Worm (Caenorhabditis elegans) whole organism, L1 larva: ENCODE results near the gene hlh-14.
A peak's percentile ranks its signal among the peaks of the same experiment; 100 is the strongest.

Experiments
- C16A3.4 ChIP-seq: fragments of 150-350 bp; optimal IDR thresholded peaks from 2 replicates; lab custom pipeline; 2014; ENCODE audit warnings: missing biosample characterization, missing genetic modification characterization
- Y116A8C.19 ChIP-seq: sonication (generic microtip); optimal IDR thresholded peaks from 2 replicates; lab custom pipeline; 2016; ENCODE audit warnings: missing compliant biosample characterization, missing genetic modification characterization, borderline replicate concordance
- alr-1 ChIP-seq: fragments of 200-800 bp; sonication (Bioruptor generic); optimal IDR thresholded peaks from 2 replicates; lab custom pipeline; 2018; ENCODE audit warnings: borderline replicate concordance, mild to moderate bottlenecking, missing genetic modification characterization, missing compliant biosample characterization
- aly-2 ChIP-seq: fragments of 150-350 bp; optimal IDR thresholded peaks from 2 replicates; lab custom pipeline; 2014; ENCODE audit warnings: missing biosample characterization, missing genetic modification characterization
- ceh-63 ChIP-seq: fragments of 200-800 bp; sonication (Bioruptor generic); optimal IDR thresholded peaks from 2 replicates; lab custom pipeline; 2018; ENCODE audit warnings: mild to moderate bottlenecking, missing genetic modification characterization, missing compliant biosample characterization
- ceh-88 ChIP-seq: fragments of 200-800 bp; sonication (Bioruptor generic); IDR thresholded peaks from 2 replicates; pipeline ENCODE4 v1.3.6; 2022; ENCODE audit warnings: missing genetic modification characterization, missing compliant biosample characterization
- ces-1 ChIP-seq: fragments of 150-350 bp; optimal IDR thresholded peaks from 2 replicates; lab custom pipeline; 2014; ENCODE audit warnings: missing biosample characterization, missing genetic modification reagents, missing genetic modification characterization
- dpl-1 ChIP-seq, 3 experiments: fragments of 150-350 bp in 2 of 3; sonication (generic microtip) in 1 of 3; optimal IDR thresholded peaks; 2 replicates each; lab custom pipeline; 2014 to 2017; ENCODE audit warnings: missing biosample characterization in 3 of 3, missing genetic modification characterization in 3 of 3, missing genetic modification reagents in 3 of 3
- dsc-1 ChIP-seq: sonication (generic microtip); optimal IDR thresholded peaks from 2 replicates; lab custom pipeline; 2016; ENCODE audit warnings: mild to moderate bottlenecking, missing genetic modification characterization, missing compliant biosample characterization
- efl-1 ChIP-seq, 4 experiments: fragments of 150-350 bp; optimal IDR thresholded peaks in 3 of 4; peaks in 1 of 4; 1 replicate in 1 of 4; 2 replicates in 3 of 4; lab custom pipeline; 2014; ENCODE audit warnings: missing biosample characterization in 2 of 4, missing genetic modification characterization in 2 of 4, missing genetic modification reagents in 2 of 4
- elt-2 ChIP-seq: sonication (generic microtip); optimal IDR thresholded peaks from 2 replicates; lab custom pipeline; 2016; ENCODE audit warnings: missing genetic modification characterization, mild to moderate bottlenecking, inconsistent platforms, missing compliant biosample characterization, missing genetic modification reagents
- ets-5 ChIP-seq: fragments of 200-800 bp; sonication (Bioruptor generic); IDR thresholded peaks from 2 replicates; pipeline ENCODE4 v1.3.6; 2022; ENCODE audit warnings: missing genetic modification characterization, missing compliant biosample characterization
- fkh-8 ChIP-seq: sonication (generic microtip); optimal IDR thresholded peaks from 2 replicates; lab custom pipeline; 2016; ENCODE audit warnings: mild to moderate bottlenecking, missing genetic modification characterization, missing compliant biosample characterization
- fos-1 ChIP-seq: fragments of 150-350 bp; optimal IDR thresholded peaks from 2 replicates; lab custom pipeline; 2014; ENCODE audit warnings: missing biosample characterization, missing genetic modification characterization
- grh-1 ChIP-seq: fragments of 200-800 bp; sonication (Bioruptor generic); IDR thresholded peaks from 2 replicates; pipeline ENCODE4 v1.3.6; 2022; ENCODE audit warnings: missing genetic modification reagents, missing genetic modification characterization, missing compliant biosample characterization
- hlh-4 ChIP-seq: sonication (generic microtip); optimal IDR thresholded peaks from 2 replicates; lab custom pipeline; 2016; ENCODE audit warnings: mild to moderate bottlenecking, missing genetic modification characterization, missing compliant biosample characterization
- irx-1 ChIP-seq: sonication (generic microtip); optimal IDR thresholded peaks from 2 replicates; lab custom pipeline; 2016; ENCODE audit warnings: missing genetic modification characterization, missing compliant biosample characterization
- isw-1 ChIP-seq: fragments of 200-800 bp; sonication (Bioruptor generic); IDR thresholded peaks from 2 replicates; pipeline ENCODE4 v1.3.6; 2022; ENCODE audit warnings: missing genetic modification characterization, missing compliant biosample characterization
- lin-13 ChIP-seq: fragments of 150-350 bp; optimal IDR thresholded peaks from 2 replicates; lab custom pipeline; 2014; ENCODE audit warnings: missing biosample characterization, missing genetic modification reagents, missing genetic modification characterization
- lin-14 ChIP-seq: fragments of 200-800 bp; sonication (Bioruptor generic); optimal IDR thresholded peaks from 2 replicates; lab custom pipeline; 2018; ENCODE audit warnings: mild to moderate bottlenecking, missing genetic modification characterization, moderate library complexity, missing compliant biosample characterization
- lin-35 ChIP-seq, 2 experiments: fragments of 150-350 bp; optimal IDR thresholded peaks; 2 replicates each; lab custom pipeline; 2014; ENCODE audit warnings: missing biosample characterization in 2 of 2, missing genetic modification characterization in 2 of 2, missing genetic modification reagents in 2 of 2
- lsy-2 ChIP-seq, 2 experiments: fragments of 150-350 bp; optimal IDR thresholded peaks; 2 replicates each; lab custom pipeline; 2014; ENCODE audit warnings: missing biosample characterization in 2 of 2, missing genetic modification characterization in 2 of 2
- mdl-1 ChIP-seq, 2 experiments: fragments of 150-350 bp; optimal IDR thresholded peaks; 2 replicates each; lab custom pipeline; 2014 to 2017; ENCODE audit warnings: missing biosample characterization in 2 of 2, missing genetic modification characterization in 2 of 2, inconsistent platforms in 1 of 2
- mef-2 ChIP-seq: fragments of 150-350 bp; optimal IDR thresholded peaks from 2 replicates; lab custom pipeline; 2014; ENCODE audit warnings: missing biosample characterization, missing genetic modification characterization
- mep-1 ChIP-seq: fragments of 150-350 bp; optimal IDR thresholded peaks from 2 replicates; lab custom pipeline; 2014; ENCODE audit warnings: missing biosample characterization, missing genetic modification characterization
- nhr-12 ChIP-seq: sonication (generic microtip); optimal IDR thresholded peaks from 2 replicates; lab custom pipeline; 2017; ENCODE audit warnings: missing biosample characterization, missing genetic modification characterization
- nhr-237 ChIP-seq: fragments of 150-350 bp; optimal IDR thresholded peaks from 2 replicates; lab custom pipeline; 2014; ENCODE audit warnings: missing biosample characterization, missing genetic modification characterization
- nhr-47 ChIP-seq: sonication (generic microtip); optimal IDR thresholded peaks from 2 replicates; lab custom pipeline; 2016; ENCODE audit warnings: mild to moderate bottlenecking, missing genetic modification characterization, moderate library complexity, missing compliant biosample characterization
- nhr-71 ChIP-seq: sonication (generic microtip); optimal IDR thresholded peaks from 2 replicates; lab custom pipeline; 2016; ENCODE audit warnings: mild to moderate bottlenecking, missing genetic modification characterization, moderate library complexity, missing compliant biosample characterization
- nhr-76 ChIP-seq: sonication (generic microtip); optimal IDR thresholded peaks from 2 replicates; lab custom pipeline; 2017; ENCODE audit warnings: missing biosample characterization, missing genetic modification characterization
- nhr-84 ChIP-seq: sonication (generic microtip); optimal IDR thresholded peaks from 2 replicates; lab custom pipeline; 2017; ENCODE audit warnings: missing biosample characterization, missing genetic modification characterization
- nhr-90 ChIP-seq: sonication (generic microtip); optimal IDR thresholded peaks from 2 replicates; lab custom pipeline; 2016; ENCODE audit warnings: mild to moderate bottlenecking, missing genetic modification characterization, missing compliant biosample characterization; ENCODE audit not compliant: poor library complexity
- pag-3 ChIP-seq: sonication (generic microtip); optimal IDR thresholded peaks from 2 replicates; lab custom pipeline; 2017; ENCODE audit warnings: missing genetic modification characterization, mild to moderate bottlenecking, missing compliant biosample characterization, antibody characterized with exemption, borderline replicate concordance; ENCODE audit not compliant: insufficient read depth
- snpc-4 ChIP-seq: fragments of 150-350 bp; optimal IDR thresholded peaks from 2 replicates; lab custom pipeline; 2014; ENCODE audit warnings: missing biosample characterization, missing genetic modification characterization
- sptf-1 ChIP-seq: fragments of 150-350 bp; optimal IDR thresholded peaks from 2 replicates; lab custom pipeline; 2014; ENCODE audit warnings: missing biosample characterization, missing genetic modification characterization
- swsn-7 ChIP-seq: sonication (generic microtip); optimal IDR thresholded peaks from 2 replicates; lab custom pipeline; 2016; ENCODE audit warnings: missing genetic modification characterization, missing compliant biosample characterization
- tbx-2 ChIP-seq: sonication (generic microtip); optimal IDR thresholded peaks from 2 replicates; lab custom pipeline; 2016; ENCODE audit warnings: missing genetic modification characterization, missing compliant biosample characterization
- tlp-1 ChIP-seq: fragments of 150-350 bp; optimal IDR thresholded peaks from 2 replicates; lab custom pipeline; 2014; ENCODE audit warnings: missing biosample characterization, missing genetic modification characterization
- unc-30 ChIP-seq: sonication (generic microtip); optimal IDR thresholded peaks from 2 replicates; lab custom pipeline; 2017; ENCODE audit warnings: missing biosample characterization, missing genetic modification characterization
- vab-15 ChIP-seq: sonication (generic microtip); optimal IDR thresholded peaks from 2 replicates; lab custom pipeline; 2017; ENCODE audit warnings: missing genotype, mild to moderate bottlenecking, missing genetic modification characterization, missing compliant biosample characterization
- zip-4 ChIP-seq: fragments of 200-800 bp; sonication (Bioruptor generic); optimal IDR thresholded peaks from 2 replicates; lab custom pipeline; 2018; ENCODE audit warnings: mild to moderate bottlenecking, missing genetic modification characterization, moderate library complexity, missing compliant biosample characterization

Gene hlh-14

DNA sequence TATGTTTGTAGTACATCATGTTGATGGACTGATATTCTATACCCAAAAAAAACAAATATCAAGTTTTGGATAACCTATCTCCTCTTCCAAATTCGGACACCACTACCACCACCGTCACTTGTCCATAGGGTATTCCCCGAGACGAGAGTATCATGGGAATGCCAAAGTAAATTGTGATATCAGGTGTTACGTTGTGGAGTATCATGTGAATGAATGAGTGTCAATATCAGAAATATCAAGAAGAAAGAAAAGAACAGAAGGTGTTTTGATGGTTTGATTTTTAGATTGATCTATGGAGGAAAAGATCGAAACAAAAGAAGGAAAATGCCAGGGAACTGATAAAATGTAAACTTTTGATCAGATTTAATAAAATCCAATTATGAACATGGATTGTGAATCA is 40.4 kb downstream of the hlh-14 start (continued):
- peak; percentile 81 for TF ChIP-seq pag-3 (tag; lab: Kevin White, UChicago)

DNA sequence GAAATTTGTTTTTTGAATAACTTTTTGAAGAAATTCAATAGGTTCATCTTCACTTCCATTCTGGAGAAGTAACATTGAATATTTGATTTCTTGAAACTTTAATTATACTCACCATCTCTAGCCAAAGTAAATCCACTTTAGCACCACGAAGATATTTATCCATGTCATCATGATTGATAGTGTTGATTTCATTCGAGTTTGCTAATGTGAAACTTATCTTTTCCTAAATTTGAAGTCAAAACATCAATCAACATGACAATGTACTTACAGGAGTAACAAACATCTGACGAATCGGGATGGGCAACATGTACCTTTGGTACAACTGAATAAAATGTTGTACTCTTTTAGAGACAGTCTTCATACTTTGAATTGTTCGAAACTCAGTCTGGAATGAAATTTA is 41.4 kb downstream of the hlh-14 start:
- no peak for TF ChIP-seq grh-1

DNA sequence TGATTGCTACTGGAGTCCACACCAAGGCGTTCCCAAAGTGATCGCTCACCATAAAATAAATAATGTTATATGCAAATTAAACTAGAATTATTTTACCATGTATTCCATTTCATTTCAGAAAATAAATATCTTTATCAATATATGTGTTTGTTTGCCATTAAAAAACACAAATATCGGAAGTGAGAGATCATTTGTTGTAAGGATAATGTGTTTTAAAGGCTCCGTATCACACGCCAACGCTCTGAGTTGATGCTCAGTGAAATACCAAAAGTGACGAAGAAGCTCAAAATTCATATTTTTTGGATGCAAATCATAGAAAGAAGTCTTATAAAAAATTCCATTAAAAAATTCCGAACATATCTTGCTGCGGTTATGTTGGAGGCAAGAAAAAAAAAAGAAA is 42.5 kb downstream of the hlh-14 start:
- TF ChIP-seq Y116A8C.19 (tag; lab: Kevin White, UChicago) (no peak), lin-14 (GFP tag; lab: Kevin White, UChicago) (no peak), dsc-1 (tag; lab: Kevin White, UChicago) (no peak), mdl-1 (tag; optimal IDR thresholded peaks at IDR 0.05; lab: Kevin White, UChicago) (no peak), nhr-237 (tag; lab: Kevin White, UChicago) (no peak), mef-2 (no peak), isw-1 (GFP tag; lab: Robert Waterston, UW) (no peak), C16A3.4 (tag; lab: Kevin White, UChicago) (no peak), hlh-4 (no peak), elt-2 (tag; lab: Kevin White, UChicago) (no peak), nhr-76 (tag; lab: Kevin White, UChicago) (no peak), ets-5 (GFP tag; lab: Robert Waterston, UW) (no peak)

DNA sequence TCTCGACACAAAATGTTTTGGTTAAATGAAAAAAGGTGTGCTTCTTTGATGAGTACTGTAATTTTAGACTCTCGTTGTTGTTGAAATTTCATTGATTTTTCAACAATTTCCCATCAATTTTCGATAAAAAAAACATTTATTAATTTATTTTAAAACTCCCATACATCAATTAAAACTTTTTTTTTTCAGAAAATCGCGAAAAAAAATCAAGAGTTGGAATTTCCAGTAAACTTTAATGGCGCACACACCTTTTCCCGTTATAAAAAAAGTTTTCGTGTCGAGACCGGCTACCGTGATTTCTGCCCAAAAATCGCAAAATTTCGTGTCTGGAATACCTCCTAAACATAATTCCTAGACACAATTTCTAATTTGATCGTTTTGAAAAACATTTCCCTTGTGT is 43.9 kb downstream of the hlh-14 start, which contains the start of gene C25H3.14:
Gene C25H3.14, plus strand, starts transcription at position 301 of the 400 bp plus-strand sequence.
- TF ChIP-seq lin-35 (GFP tag; optimal IDR thresholded peaks at IDR 0.05; lab: Kevin White, UChicago) (no peak), tbx-2 (tag; lab: Kevin White, UChicago) (no peak), lin-14 (GFP tag; lab: Kevin White, UChicago) (no peak), vab-15 (tag; lab: Kevin White, UChicago) (no peak)

DNA sequence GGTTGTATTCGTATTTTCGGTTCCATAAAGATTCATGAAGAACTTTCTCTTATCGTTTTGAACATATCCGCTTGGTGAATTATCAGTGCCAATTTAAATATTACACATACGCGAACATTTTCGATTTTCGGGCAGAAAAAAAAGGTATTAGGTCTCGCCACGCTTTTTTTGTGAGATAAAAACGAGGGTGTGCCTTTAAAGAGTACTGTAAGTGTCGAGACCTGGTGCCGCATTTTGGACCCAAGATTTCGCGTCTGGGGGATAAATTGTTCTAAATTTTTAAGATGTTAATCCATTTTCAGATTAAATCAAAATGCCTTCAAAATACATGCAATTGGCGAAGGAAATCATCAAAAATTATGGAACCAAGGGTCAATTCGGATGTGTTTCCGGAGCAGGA is 44.8 kb downstream of the hlh-14 start, which contains the start of gene C25H3.3:
Gene C25H3.3, plus strand, starts transcription at position 301 of the 400 bp plus-strand sequence.
- TF ChIP-seq sptf-1 (no peak), unc-30 (tag; lab: Kevin White, UChicago) (no peak), ceh-63 (no peak), efl-1 (optimal IDR thresholded peaks at IDR 0.05; lab: Kevin White, UChicago) (no peak), efl-1 (GFP tag; optimal IDR thresholded peaks at IDR 0.05 in 1 of 2; lab: Kevin White, UChicago) (peak in 1 of 2 experiments; percentile 61)

DNA sequence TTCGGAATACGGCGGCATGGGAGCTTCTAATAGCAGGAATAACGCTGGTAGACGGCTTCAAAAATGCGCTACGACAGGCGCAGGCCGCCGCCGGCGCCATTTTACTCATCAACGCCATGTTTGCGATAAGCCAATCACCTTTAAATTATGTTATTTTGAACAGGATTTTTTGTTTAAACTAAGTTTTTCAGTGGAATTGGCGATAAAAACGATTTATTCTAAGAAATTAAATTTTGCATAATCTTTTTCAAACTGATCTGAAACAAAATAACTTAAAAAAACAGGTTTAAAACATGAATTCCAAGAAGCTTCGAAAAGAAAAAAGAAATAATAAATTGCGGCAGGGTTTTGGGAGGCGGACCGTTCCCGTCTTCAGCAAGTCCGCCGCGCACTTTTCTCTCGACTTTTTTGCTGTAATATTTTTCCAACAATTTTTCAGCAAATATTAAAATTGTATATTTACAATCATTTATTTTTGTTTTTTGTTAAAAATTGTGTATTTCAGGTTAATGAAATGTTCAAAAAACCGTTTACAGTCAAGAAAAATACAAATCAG is 47.4 kb downstream of the hlh-14 start, which contains the start of the genes ndub-5 and eif-2D:
Gene ndub-5, minus strand, starts transcription at position 138 of the 556 bp plus-strand sequence.
Gene eif-2D, plus strand, starts transcription at position 506 of the 556 bp plus-strand sequence.
- TF ChIP-seq nhr-84 (no peak), ces-1 (no peak), irx-1 (tag; lab: Kevin White, UChicago) (no peak), snpc-4 (tag; lab: Kevin White, UChicago) (no peak), lin-13 (GFP tag; lab: Kevin White, UChicago) (no peak), nhr-12 (tag; lab: Kevin White, UChicago) (no peak), nhr-71 (tag; lab: Kevin White, UChicago) (peak; percentile 12), lin-14 (GFP tag; lab: Kevin White, UChicago) (peak; percentile 19), fos-1 (no peak), swsn-7 (tag; lab: Kevin White, UChicago) (no peak), nhr-90 (tag; lab: Kevin White, UChicago) (no peak), tlp-1 (no peak), lin-35 (GFP tag; optimal IDR thresholded peaks at IDR 0.05; lab: Kevin White, UChicago) (peak in 1 of 2 experiments; percentile 25), efl-1 (optimal IDR thresholded peaks at IDR 0.05; lab: Kevin White, UChicago) (no peak), efl-1 (GFP tag; optimal IDR thresholded peaks at IDR 0.05 in 1 of 2; lab: Kevin White, UChicago) (peak in 1 of 2 experiments; percentile 79), zip-4 (GFP tag; lab: Kevin White, UChicago) (no peak), ceh-88 (GFP tag; lab: Robert Waterston, UW) (no peak), alr-1 (tag; lab: Kevin White, UChicago) (no peak), mep-1 (tag; lab: Kevin White, UChicago) (no peak), lsy-2 (tag; optimal IDR thresholded peaks at IDR 0.05; lab: Kevin White, UChicago) (peak in 1 of 2 experiments; percentile 36), nhr-76 (tag; lab: Kevin White, UChicago) (no peak), hlh-4 (no peak), nhr-47 (tag; lab: Kevin White, UChicago) (no peak), aly-2 (tag; lab: Kevin White, UChicago) (no peak), tbx-2 (tag; lab: Kevin White, UChicago) (no peak), fkh-8 (tag; lab: Kevin White, UChicago) (no peak), dpl-1 (GFP tag; optimal IDR thresholded peaks at IDR 0.05; lab: Kevin White, UChicago) (peak in 1 of 3 experiments; percentile 38)
